Fruit fly (Drosophila melanogaster): ENCODE measurements around the gene CG4318.
A peak's percentile ranks its signal among the peaks of the same experiment; 100 is the strongest.

The CG4318 gene

DNA sequence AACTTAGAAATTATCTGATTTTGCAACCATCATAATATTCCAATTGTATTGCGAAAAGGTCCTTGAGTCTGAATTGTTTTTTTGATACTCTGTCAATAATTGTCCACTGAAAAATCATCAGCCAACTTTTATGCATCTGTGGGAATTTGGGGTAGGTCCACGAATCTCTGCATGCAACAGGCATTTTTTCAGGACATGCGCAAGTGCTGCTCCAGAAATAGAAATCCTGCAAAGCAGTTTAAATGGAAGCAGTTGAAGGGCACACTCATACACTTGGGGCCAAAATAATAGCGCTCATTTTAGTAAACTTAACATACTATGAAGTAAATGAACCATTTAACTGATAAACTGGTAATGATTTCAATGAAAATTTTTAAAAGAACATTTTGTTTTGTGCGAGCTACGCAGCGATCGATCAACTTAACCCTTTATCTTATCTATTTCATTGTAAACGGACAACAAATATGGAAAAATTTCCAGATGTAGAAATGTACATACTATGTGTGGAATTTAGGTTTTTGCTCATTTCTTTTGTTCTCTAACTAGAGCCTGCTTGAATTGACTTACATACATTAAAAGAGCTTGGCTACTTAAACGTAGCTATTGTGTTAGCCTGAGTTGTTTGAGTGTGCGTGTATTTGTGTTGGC lies 24.4 kb downstream of the CG4318 start (continued):
- peak; percentile 52 for TF ChIP-seq repo (GFP tag; optimal IDR thresholded peaks at IDR 0.05)
- TF ChIP-seq grau (tag; optimal IDR thresholded peaks at IDR 0.05): peak; percentile 82
- peak in 1 of 2 experiments; percentile 72 for TF ChIP-seq Eip74EF (GFP tag; optimal IDR thresholded peaks at IDR 0.05)
- peak; percentile 63 for TF ChIP-seq CG8089 (GFP tag; optimal IDR thresholded peaks at IDR 0.05)
- TF ChIP-seq CG17385 (GFP tag; optimal IDR thresholded peaks at IDR 0.05): peak; percentile 73
- TF ChIP-seq Sin3A (optimal IDR thresholded peaks at IDR 0.05): no peak
- no peak for TF ChIP-seq Dfd (GFP tag; optimal IDR thresholded peaks at IDR 0.05)
- TF ChIP-seq Rx (GFP tag; IDR thresholded peaks at IDR 0.05): no peak
- TF ChIP-seq CG5180 (GFP tag; optimal IDR thresholded peaks at IDR 0.05): peak; percentile 49
- TF ChIP-seq onecut (GFP tag; IDR thresholded peaks at IDR 0.05): peak; percentile 55
- TF ChIP-seq CG17612 (GFP tag; IDR thresholded peaks at IDR 0.05): no peak
- TF ChIP-seq Myb (GFP tag; optimal IDR thresholded peaks at IDR 0.05): no peak
- TF ChIP-seq CG3065 (GFP tag; optimal IDR thresholded peaks at IDR 0.05): no peak
- TF ChIP-seq CG8944 (GFP tag; optimal IDR thresholded peaks at IDR 0.05): peak; percentile 62
- no peak for TF ChIP-seq CG4360 (GFP tag; IDR thresholded peaks at IDR 0.05)
- peak; percentile 66; the same call in 1 of the 3 replicates for TF ChIP-seq ken (GFP tag; IDR thresholded peaks at IDR 0.05)
- TF ChIP-seq Stat92E (GFP tag; optimal IDR thresholded peaks at IDR 0.05): peak in 1 of 3 experiments; percentile 11
- peak; percentile 45 for TF ChIP-seq fu2 (GFP tag; optimal IDR thresholded peaks at IDR 0.05)
- no peak for TF ChIP-seq prd (optimal IDR thresholded peaks at IDR 0.05)
- TF ChIP-seq prd (GFP tag; IDR thresholded peaks at IDR 0.05): peak; percentile 61; the same call in 2 of the 3 replicates
- TF ChIP-seq mam (GFP tag; optimal IDR thresholded peaks at IDR 0.05): peak; percentile 57
- peak; percentile 54 for TF ChIP-seq B-H2 (GFP tag; optimal IDR thresholded peaks at IDR 0.05)
- TF ChIP-seq tx (GFP tag; optimal IDR thresholded peaks at IDR 0.05): peak; percentile 65
- peak; percentile 79 for TF ChIP-seq CG15269 (tag; optimal IDR thresholded peaks at IDR 0.05)
- peak; percentile 49; the same call in 2 of the 3 replicates for TF ChIP-seq croc (GFP tag; conservative IDR thresholded peaks at IDR 0.05)
- peak; percentile 83 for TF ChIP-seq CG3281 (GFP tag; optimal IDR thresholded peaks at IDR 0.05)
- TF ChIP-seq CG30403 (GFP tag; optimal IDR thresholded peaks at IDR 0.05): peak; percentile 72
- TF ChIP-seq Hr51 (GFP tag; optimal IDR thresholded peaks at IDR 0.05): peak in 1 of 2 experiments; percentile 74
- no peak for TF ChIP-seq HLH3B (GFP tag; IDR thresholded peaks at IDR 0.05)
- 0 out of 2 replicates have a peak, but pooled peaks have one; percentile 38 for TF ChIP-seq CG1024 (GFP tag; IDR thresholded peaks at IDR 0.05)
- peak; percentile 92 for TF ChIP-seq nerfin-1 (tag; optimal IDR thresholded peaks at IDR 0.05)
- no peak; the same call in 1 of the 2 replicates for TF ChIP-seq sob (GFP tag; IDR thresholded peaks at IDR 0.05)
- TF ChIP-seq CG11085 (GFP tag; IDR thresholded peaks at IDR 0.05): 0 out of 2 replicates have a peak, but pooled peaks have one; percentile 33
- TF ChIP-seq CG2116 (GFP tag; optimal IDR thresholded peaks at IDR 0.05): peak; percentile 17
- peak; percentile 65 for TF ChIP-seq Max (GFP tag; optimal IDR thresholded peaks at IDR 0.05)
- peak; percentile 75 for TF ChIP-seq CG31441 (GFP tag; IDR thresholded peaks at IDR 0.05)
- no peak for TF ChIP-seq fru (optimal IDR thresholded peaks at IDR 0.05)
- peak; percentile 35; the same call in 1 of the 3 replicates for TF ChIP-seq ase (GFP tag; IDR thresholded peaks at IDR 0.05)
- no peak for TF ChIP-seq ash1 (GFP tag; optimal IDR thresholded peaks at IDR 0.05)
- no peak for TF ChIP-seq cato (GFP tag; optimal IDR thresholded peaks at IDR 0.05; ENCODE audit: borderline replicate concordance)
- TF ChIP-seq Mrtf (GFP tag; IDR thresholded peaks at IDR 0.05): no peak
- TF ChIP-seq CG4730 (GFP tag; IDR thresholded peaks at IDR 0.05): no peak
- TF ChIP-seq CG6791 (GFP tag; IDR thresholded peaks at IDR 0.05; ENCODE audit: partially characterized antibody): no peak
- no peak for TF ChIP-seq CG7963 (GFP tag; IDR thresholded peaks at IDR 0.05; ENCODE audit: partially characterized antibody)
- peak; percentile 77 for TF ChIP-seq CG1233 (GFP tag; optimal IDR thresholded peaks at IDR 0.05)
- peak; percentile 61 for TF ChIP-seq CG11723 (GFP tag; optimal IDR thresholded peaks at IDR 0.05)
- peak; percentile 64 for TF ChIP-seq CG6854 (GFP tag; optimal IDR thresholded peaks at IDR 0.05)
- peak; percentile 81 for TF ChIP-seq Oli (tag; optimal IDR thresholded peaks at IDR 0.05)
- TF ChIP-seq pfk (GFP tag; optimal IDR thresholded peaks at IDR 0.05): no peak
- no peak for TF ChIP-seq Scr (GFP tag; IDR thresholded peaks at IDR 0.05; ENCODE audit: partially characterized antibody)
